Fruit fly (Drosophila melanogaster) whole organism, wandering third instar larva: Measurements from ENCODE around the gene CG10019.

ENCODE experiments used
- CG32264 ChIP-seq: fragments of 200-800 bp; sonication (Bioruptor generic); optimal IDR thresholded peaks from 2 replicates; lab custom pipeline; 2016; ENCODE audit warnings: missing biosample characterization, missing genetic modification characterization
- CG9705 ChIP-seq: fragments of 200-800 bp; sonication (Bioruptor generic); optimal IDR thresholded peaks from 2 replicates; lab custom pipeline; 2018; ENCODE audit warnings: missing biosample characterization, mild to moderate bottlenecking, missing genetic modification characterization
- CrebA ChIP-seq: fragments of 200-800 bp; sonication (Bioruptor generic); optimal IDR thresholded peaks from 2 replicates; lab custom pipeline; 2016; ENCODE audit warnings: missing biosample characterization, mild to moderate bottlenecking, missing genetic modification characterization, borderline replicate concordance
- GATAd ChIP-seq: sonication (Bioruptor generic); optimal IDR thresholded peaks from 2 replicates; lab custom pipeline; 2016; ENCODE audit warnings: missing biosample characterization, missing genetic modification characterization
- HLH106 ChIP-seq: fragments of 200-800 bp; optimal IDR thresholded peaks from 3 replicates; lab custom pipeline; 2019; ENCODE audit warnings: missing biosample characterization, mild to moderate bottlenecking, missing genetic modification characterization, moderate library complexity
- Hnf4 ChIP-seq: fragments of 200-800 bp; sonication (Bioruptor generic); optimal IDR thresholded peaks from 2 replicates; lab custom pipeline; 2016; ENCODE audit warnings: missing biosample characterization, mild to moderate bottlenecking, missing genetic modification characterization
- Hr78 ChIP-seq: fragments of >200 bp; optimal IDR thresholded peaks from 2 replicates; lab custom pipeline; 2017; ENCODE audit warnings: missing biosample characterization, missing genetic modification characterization
- Hr83 ChIP-seq: fragments of 200-300 bp; sonication (Bioruptor generic); optimal IDR thresholded peaks from 2 replicates; lab custom pipeline; 2016; ENCODE audit warnings: missing biosample characterization, mild to moderate bottlenecking, missing genetic modification characterization, moderate library complexity; ENCODE audit not compliant: poor library complexity, severe bottlenecking
- Jra ChIP-seq: sonication (Bioruptor generic); optimal IDR thresholded peaks from 2 replicates; lab custom pipeline; 2016; ENCODE audit warnings: missing biosample characterization, missing genetic modification characterization
- Mio ChIP-seq: sonication (Bioruptor generic); optimal IDR thresholded peaks from 2 replicates; lab custom pipeline; 2016; ENCODE audit warnings: missing biosample characterization, missing genetic modification characterization
- Myc ChIP-seq: fragments of >200 bp; optimal IDR thresholded peaks from 2 replicates; lab custom pipeline; 2017
- OdsH ChIP-seq: fragments of 200-800 bp; sonication (Bioruptor generic); optimal IDR thresholded peaks from 2 replicates; lab custom pipeline; 2016; ENCODE audit warnings: missing biosample characterization, mild to moderate bottlenecking, missing genetic modification characterization
- Rel ChIP-seq, 2 experiments: fragments of 200-800 bp; sonication (Bioruptor generic) in 1 of 2; optimal IDR thresholded peaks; 2 replicates in 1 of 2; 3 replicates in 1 of 2; lab custom pipeline; 2016 to 2019; ENCODE audit warnings: mild to moderate bottlenecking in 2 of 2, missing biosample characterization in 2 of 2, missing genetic modification characterization in 2 of 2, moderate library complexity in 1 of 2
- Sp1 ChIP-seq: fragments of 200-800 bp; sonication (Bioruptor generic); optimal IDR thresholded peaks from 3 replicates; lab custom pipeline; 2019; ENCODE audit warnings: missing biosample characterization, mild to moderate bottlenecking, missing genetic modification characterization, moderate library complexity
- Vsx2 ChIP-seq: fragments of 200-300, 225-300 bp; sonication (Bioruptor generic); optimal IDR thresholded peaks from 2 replicates; lab custom pipeline; 2018; ENCODE audit warnings: missing biosample characterization, missing genetic modification characterization; ENCODE audit not compliant: partially characterized antibody
- br ChIP-seq: fragments of 200-800 bp; sonication (Bioruptor generic); optimal IDR thresholded peaks from 2 replicates; lab custom pipeline; 2016; ENCODE audit warnings: missing biosample characterization, missing genetic modification characterization
- brk ChIP-seq: fragments of 200-800 bp; sonication (Bioruptor generic); optimal IDR thresholded peaks from 2 replicates; lab custom pipeline; 2016; ENCODE audit warnings: missing biosample characterization, mild to moderate bottlenecking, missing genetic modification characterization
- dl ChIP-seq, 2 experiments: fragments of 175-275, 200-275 bp in 1 of 2; fragments of 200-275 bp in 1 of 2; sonication (Bioruptor generic); optimal IDR thresholded peaks; lab custom pipeline; 2018; ENCODE audit warnings: mild to moderate bottlenecking in 2 of 2, missing biosample characterization in 2 of 2, missing genetic modification characterization in 2 of 2, moderate library complexity in 2 of 2; ENCODE audit not compliant: partially characterized antibody in 2 of 2, insufficient read depth in 1 of 2
- dmrt93B ChIP-seq: fragments of 200-800 bp; sonication (Bioruptor generic); optimal IDR thresholded peaks from 2 replicates; lab custom pipeline; 2018; ENCODE audit warnings: missing biosample characterization, mild to moderate bottlenecking, missing genetic modification characterization
- dsf ChIP-seq: sonication (Bioruptor generic); optimal IDR thresholded peaks from 2 replicates; lab custom pipeline; 2016; ENCODE audit warnings: missing biosample characterization, missing genetic modification characterization, borderline replicate concordance
- ey ChIP-seq: fragments of 200-800 bp; sonication (Bioruptor generic); optimal IDR thresholded peaks from 2 replicates; lab custom pipeline; 2016; ENCODE audit warnings: missing biosample characterization, missing genetic modification characterization
- foxo ChIP-seq, 2 experiments: fragments of 200-800 bp; sonication (Bioruptor generic); optimal IDR thresholded peaks; 2 replicates in 1 of 2; 3 replicates in 1 of 2; lab custom pipeline; 2016 to 2017; ENCODE audit warnings: missing biosample characterization in 2 of 2, missing genetic modification characterization in 2 of 2
- jim ChIP-seq: fragments of 175-275, 200-325 bp; sonication (Bioruptor generic); optimal IDR thresholded peaks from 2 replicates; lab custom pipeline; 2016; ENCODE audit warnings: missing biosample characterization, mild to moderate bottlenecking, missing genetic modification characterization
- lola ChIP-seq: fragments of >200 bp; optimal IDR thresholded peaks from 2 replicates; lab custom pipeline; 2017; ENCODE audit warnings: missing biosample characterization, missing genetic modification characterization
- pan ChIP-seq: fragments of >200 bp; optimal IDR thresholded peaks from 2 replicates; lab custom pipeline; 2017
- rgr ChIP-seq: fragments of 200-800 bp; sonication (Bioruptor generic); optimal IDR thresholded peaks from 3 replicates; lab custom pipeline; 2016; ENCODE audit warnings: missing biosample characterization, mild to moderate bottlenecking, missing genetic modification characterization
- sage ChIP-seq: fragments of 200-800 bp; sonication (Bioruptor generic); optimal IDR thresholded peaks from 2 replicates; lab custom pipeline; 2016; ENCODE audit warnings: missing biosample characterization, mild to moderate bottlenecking, missing genetic modification characterization
- woc ChIP-seq: sonication (Bioruptor generic); optimal IDR thresholded peaks from 2 replicates; lab custom pipeline; 2016; ENCODE audit warnings: missing biosample characterization, mild to moderate bottlenecking, missing genetic modification characterization

Gene CG10019

DNA sequence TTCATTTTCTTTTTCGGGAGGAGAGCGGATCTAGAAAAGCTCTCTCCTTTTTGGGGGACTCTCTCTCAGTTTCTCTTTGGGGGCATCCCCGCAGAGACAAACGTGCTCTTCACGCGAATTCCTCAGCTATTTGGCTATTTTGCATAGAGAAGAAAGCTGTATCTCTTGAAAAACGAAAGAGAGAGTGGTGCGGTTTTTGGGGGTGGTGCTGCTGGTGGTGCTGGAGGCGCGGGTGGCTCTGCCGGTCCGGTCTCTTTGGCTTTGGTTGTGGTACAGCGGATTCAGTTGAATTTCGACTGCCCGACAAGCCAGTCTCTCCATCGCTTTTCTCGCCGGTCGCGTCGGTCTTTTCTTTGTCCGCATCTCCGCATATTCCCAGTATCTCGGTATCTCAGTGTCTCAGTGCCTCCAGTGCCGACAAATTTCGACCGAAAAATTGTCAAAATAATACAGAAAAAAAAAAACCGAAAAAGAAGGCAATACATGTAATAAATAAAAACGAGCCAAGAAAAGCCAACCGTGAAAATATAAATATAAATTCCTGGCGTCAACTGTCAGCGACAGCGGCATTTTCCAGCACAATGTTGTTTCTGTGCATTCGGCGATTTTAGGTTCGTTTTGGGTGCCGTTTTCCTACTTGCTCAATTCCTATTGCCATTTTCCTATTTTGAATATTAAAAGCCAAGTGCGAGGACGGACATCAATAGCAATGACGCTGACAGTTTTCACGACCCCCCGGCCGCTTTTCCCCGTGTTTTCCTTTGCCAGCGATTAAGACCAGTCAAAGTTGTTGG is at the start of gene CG10019:
Gene CG10019 (plus strand): TSS at position 285 of the 794 bp plus-strand sequence.
- TF ChIP-seq Mio (GFP tag; lab: Kevin White, UChicago) (no peak), GATAd (GFP tag; lab: Kevin White, UChicago) (no peak), ey (GFP tag; lab: Kevin White, UChicago) (no peak), pan (no peak)
- TF ChIP-seq, all 38 proteins: peak for 0

DNA sequence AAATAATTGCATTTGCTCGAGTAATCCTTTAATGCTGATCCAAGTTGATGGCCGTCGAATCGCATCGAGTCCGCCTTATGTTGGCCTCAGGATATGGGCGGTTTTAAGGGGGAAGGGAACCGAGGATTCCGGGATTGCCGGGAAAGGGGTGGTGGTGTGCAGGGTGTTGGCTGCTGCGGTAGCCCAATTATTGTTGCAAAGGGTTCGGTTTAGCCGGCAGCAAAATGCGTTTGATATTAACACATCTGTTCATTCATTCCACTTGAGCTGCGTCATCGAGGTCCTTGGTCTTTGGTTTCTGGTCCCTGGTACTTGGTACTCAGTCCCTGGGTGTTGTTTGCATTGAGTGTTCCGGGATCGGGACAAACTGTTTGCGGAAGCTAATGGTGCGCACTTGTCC is 48.9 kb upstream of the CG10019 start:
- TF ChIP-seq Sp1 (GFP tag; lab: Kevin White, UChicago) (no peak), woc (GFP tag; lab: Kevin White, UChicago) (no peak), ey (GFP tag; lab: Kevin White, UChicago) (no peak), Myc (no peak), rgr (GFP tag; lab: Kevin White, UChicago) (no peak), sage (GFP tag; lab: Kevin White, UChicago) (no peak), Hr83 (GFP tag; lab: Kevin White, UChicago) (no peak), CG9705 (GFP tag; lab: Kevin White, UChicago) (no peak), brk (no peak), Vsx2 (GFP tag; lab: Kevin White, UChicago) (no peak), OdsH (GFP tag; lab: Kevin White, UChicago) (no peak), Mio (GFP tag; lab: Kevin White, UChicago) (no peak), lola (GFP tag; lab: Kevin White, UChicago) (no peak), GATAd (GFP tag; lab: Kevin White, UChicago) (no peak), Hr78 (GFP tag; lab: Kevin White, UChicago) (no peak), Hnf4 (GFP tag; lab: Kevin White, UChicago) (no peak), Jra (GFP tag; lab: Kevin White, UChicago) (no peak), foxo (GFP tag; optimal IDR thresholded peaks at IDR 0.05; lab: Kevin White, UChicago) (no peak)

DNA sequence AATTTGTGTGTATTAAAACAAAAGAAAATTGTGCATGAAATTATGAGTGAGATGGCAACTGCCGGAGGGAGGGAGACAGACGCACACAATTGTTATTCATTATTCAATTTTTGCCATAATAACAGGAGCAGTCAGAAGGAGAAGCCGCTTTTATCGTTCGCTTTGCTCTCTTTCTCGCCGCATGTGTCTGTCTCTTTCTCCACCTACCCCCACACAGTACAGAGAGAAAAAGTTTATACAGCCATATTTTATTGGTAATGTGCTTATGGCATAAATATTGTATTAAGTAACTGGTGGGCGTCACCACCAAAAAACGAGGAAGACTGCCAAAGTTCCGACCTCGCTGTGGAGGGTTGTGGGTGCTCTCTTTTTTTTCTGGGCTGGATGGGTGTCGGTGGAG is 47.8 kb upstream of the CG10019 start:
- TF ChIP-seq CG32264 (GFP tag; lab: Kevin White, UChicago) (no peak), Vsx2 (GFP tag; lab: Kevin White, UChicago) (no peak), CG9705 (GFP tag; lab: Kevin White, UChicago) (no peak), rgr (GFP tag; lab: Kevin White, UChicago) (no peak), Jra (GFP tag; lab: Kevin White, UChicago) (no peak), Hnf4 (GFP tag; lab: Kevin White, UChicago) (no peak), lola (GFP tag; lab: Kevin White, UChicago) (no peak), dmrt93B (no peak), brk (no peak), br (GFP tag; lab: Kevin White, UChicago) (no peak), dl (GFP tag; optimal IDR thresholded peaks at IDR 0.05; lab: Kevin White, UChicago; ENCODE audit: insufficient read depth in 1 of 2, partially characterized antibody in 2 of 2) (no peak)

- TF ChIP-seq OdsH (GFP tag; lab: Kevin White, UChicago) (no peak), dsf (GFP tag; lab: Kevin White, UChicago) (no peak)
Observed at dm6 chr2L:3685139-3685851, 45.0 kb upstream of the CG10019 start.

DNA sequence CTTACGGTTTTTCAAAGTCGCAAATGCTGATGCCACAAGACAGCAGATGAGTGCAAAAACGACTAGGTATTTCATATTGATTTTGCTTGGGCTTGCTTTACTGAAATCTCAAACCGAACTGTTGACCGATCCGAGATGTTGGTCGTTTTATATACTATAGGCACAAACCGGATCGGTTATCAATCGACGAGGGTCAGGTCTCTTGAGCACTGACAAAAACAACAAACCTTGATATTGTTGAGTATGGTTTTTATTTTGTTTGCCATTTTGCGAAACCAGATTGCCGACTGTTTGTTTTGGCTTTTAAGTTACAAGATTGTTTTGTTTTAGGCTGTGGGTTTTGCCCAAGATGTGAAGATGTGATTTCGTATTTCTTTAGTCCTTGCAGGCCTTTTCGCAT is 37.8 kb upstream of the CG10019 start, which contains the start of gene CG16704:
Gene CG16704 (minus strand): TSS at position 122 of the 400 bp plus-strand sequence.
- TF ChIP-seq Rel (GFP tag; optimal IDR thresholded peaks at IDR 0.05; lab: Kevin White, UChicago) = no peak
- TF ChIP-seq Rel (tag; optimal IDR thresholded peaks at IDR 0.05; lab: Kevin White, UChicago) = peak; percentile 23
- no peak for TF ChIP-seq CG32264 (GFP tag; lab: Kevin White, UChicago)
- TF ChIP-seq Hr83 (GFP tag; lab: Kevin White, UChicago) = no peak
- no peak for TF ChIP-seq CrebA (GFP tag; lab: Kevin White, UChicago)
- no peak for TF ChIP-seq HLH106 (tag; lab: Kevin White, UChicago)
- TF ChIP-seq jim = no peak
